Worm (Caenorhabditis elegans) whole organism, late embryonic: ENCODE data around the gene adt-3.

Experiments used
- ama-1 ChIP-seq: fragments of 150-350 bp; optimal IDR thresholded peaks from 2 replicates; lab custom pipeline; 2014
- ceh-19 ChIP-seq: fragments of 200-800 bp; sonication (Bioruptor generic); optimal IDR thresholded peaks from 2 replicates; lab custom pipeline; 2018; ENCODE audit warnings: mild to moderate bottlenecking, missing genetic modification characterization, missing compliant biosample characterization
- ceh-9 ChIP-seq: sonication (generic microtip); optimal IDR thresholded peaks from 2 replicates; lab custom pipeline; 2016; ENCODE audit warnings: mild to moderate bottlenecking, missing genetic modification characterization, inconsistent platforms, missing compliant biosample characterization
- elt-2 ChIP-seq: sonication (generic microtip); optimal IDR thresholded peaks from 2 replicates; lab custom pipeline; 2016; ENCODE audit warnings: missing genetic modification reagents, missing genetic modification characterization, missing compliant biosample characterization
- eyg-1 ChIP-seq: sonication (generic microtip); optimal IDR thresholded peaks from 2 replicates; lab custom pipeline; 2016; ENCODE audit warnings: missing genotype, missing genetic modification characterization, missing compliant biosample characterization
- hlh-6 ChIP-seq: sonication (generic microtip); optimal IDR thresholded peaks from 2 replicates; lab custom pipeline; 2016; ENCODE audit warnings: missing genotype, missing genetic modification characterization, missing compliant biosample characterization
- nhr-11 ChIP-seq: fragments of 150-350 bp; optimal IDR thresholded peaks from 2 replicates; lab custom pipeline; 2014; ENCODE audit warnings: missing biosample characterization, missing genetic modification characterization
- nhr-232 ChIP-seq: sonication (generic microtip); optimal IDR thresholded peaks from 2 replicates; lab custom pipeline; 2016; ENCODE audit warnings: missing genetic modification characterization, missing compliant biosample characterization
- odd-2 ChIP-seq: sonication (generic microtip); optimal IDR thresholded peaks from 2 replicates; lab custom pipeline; 2017; ENCODE audit warnings: antibody characterized with exemption, mild to moderate bottlenecking, missing genetic modification characterization, missing compliant biosample characterization
- pha-2 ChIP-seq: sonication (generic microtip); optimal IDR thresholded peaks from 2 replicates; lab custom pipeline; 2017; ENCODE audit warnings: mild to moderate bottlenecking, missing genetic modification characterization, missing compliant biosample characterization
- pqm-1 ChIP-seq: sonication (generic microtip); optimal IDR thresholded peaks from 2 replicates; lab custom pipeline; 2016; ENCODE audit warnings: missing genetic modification characterization, missing compliant biosample characterization
- rnt-1 ChIP-seq: sonication (generic microtip); optimal IDR thresholded peaks from 2 replicates; lab custom pipeline; 2016; ENCODE audit warnings: missing genetic modification characterization, missing compliant biosample characterization
- sox-2 ChIP-seq: fragments of 200-800 bp; sonication (Bioruptor generic); IDR thresholded peaks from 2 replicates; pipeline ENCODE4 v1.3.6; 2022; ENCODE audit warnings: missing genetic modification reagents, missing genetic modification characterization, missing compliant biosample characterization
- tbx-7 ChIP-seq: sonication (generic microtip); optimal IDR thresholded peaks from 2 replicates; lab custom pipeline; 2016; ENCODE audit warnings: missing genotype, missing genetic modification characterization, missing compliant biosample characterization

ce11 chrX:3895577-3895976 is 35.9 kb upstream of the adt-3 start, which contains the start of gene F47F2.3:
- no peak for TF ChIP-seq tbx-7 (tag; lab: Kevin White, UChicago)
- TF ChIP-seq ceh-19 (GFP tag; lab: Kevin White, UChicago): no peak
- no peak for TF ChIP-seq eyg-1 (tag; lab: Kevin White, UChicago)
- no peak for TF ChIP-seq nhr-232 (tag; lab: Kevin White, UChicago)
- TF ChIP-seq ama-1 (lab: Kevin White, UChicago): no peak
- no peak for TF ChIP-seq nhr-11
- TF ChIP-seq sox-2 (GFP tag; lab: Robert Waterston, UW): no peak
- TF ChIP-seq elt-2: no peak
- TF ChIP-seq rnt-1: no peak
- TF ChIP-seq hlh-6 (tag; lab: Kevin White, UChicago): no peak
- TF ChIP-seq odd-2 (tag; lab: Kevin White, UChicago): no peak
- TF ChIP-seq pha-2 (tag; lab: Kevin White, UChicago): no peak
- no peak for TF ChIP-seq ceh-9 (tag; lab: Kevin White, UChicago)
- no peak for TF ChIP-seq pqm-1 (tag; lab: Kevin White, UChicago)
